Fruit fly (Drosophila melanogaster) whole organism, wandering third instar larva: ENCODE data around the gene Galphaf.
A peak's percentile ranks its signal among the peaks of the same experiment; 100 is the strongest.

Source experiments
- Abd-B ChIP-seq: fragments of >200 bp; optimal IDR thresholded peaks from 2 replicates; lab custom pipeline; 2017; ENCODE audit warnings: missing biosample characterization, missing genetic modification characterization
- CG32264 ChIP-seq: fragments of 200-800 bp; sonication (Bioruptor generic); optimal IDR thresholded peaks from 2 replicates; lab custom pipeline; 2016; ENCODE audit warnings: missing biosample characterization, missing genetic modification characterization
- CG9705 ChIP-seq: fragments of 200-800 bp; sonication (Bioruptor generic); optimal IDR thresholded peaks from 2 replicates; lab custom pipeline; 2018; ENCODE audit warnings: missing biosample characterization, mild to moderate bottlenecking, missing genetic modification characterization
- CrebA ChIP-seq: fragments of 200-800 bp; sonication (Bioruptor generic); optimal IDR thresholded peaks from 2 replicates; lab custom pipeline; 2016; ENCODE audit warnings: missing biosample characterization, mild to moderate bottlenecking, missing genetic modification characterization, borderline replicate concordance
- Dfd ChIP-seq: fragments of >200 bp; optimal IDR thresholded peaks from 2 replicates; lab custom pipeline; 2017; ENCODE audit warnings: missing biosample characterization, missing genetic modification characterization
- Dif ChIP-seq: fragments of 200-275, 200-300 bp; sonication (Bioruptor generic); optimal IDR thresholded peaks from 2 replicates; lab custom pipeline; 2018; ENCODE audit warnings: missing biosample characterization, missing genetic modification characterization; ENCODE audit not compliant: partially characterized antibody
- GATAd ChIP-seq: sonication (Bioruptor generic); optimal IDR thresholded peaks from 2 replicates; lab custom pipeline; 2016; ENCODE audit warnings: missing biosample characterization, missing genetic modification characterization
- HLH106 ChIP-seq: fragments of 200-800 bp; optimal IDR thresholded peaks from 3 replicates; lab custom pipeline; 2019; ENCODE audit warnings: missing biosample characterization, mild to moderate bottlenecking, missing genetic modification characterization, moderate library complexity
- Hnf4 ChIP-seq: fragments of 200-800 bp; sonication (Bioruptor generic); optimal IDR thresholded peaks from 2 replicates; lab custom pipeline; 2016; ENCODE audit warnings: missing biosample characterization, mild to moderate bottlenecking, missing genetic modification characterization
- Hr78 ChIP-seq: fragments of >200 bp; optimal IDR thresholded peaks from 2 replicates; lab custom pipeline; 2017; ENCODE audit warnings: missing biosample characterization, missing genetic modification characterization
- Hr83 ChIP-seq: fragments of 200-300 bp; sonication (Bioruptor generic); optimal IDR thresholded peaks from 2 replicates; lab custom pipeline; 2016; ENCODE audit warnings: missing biosample characterization, mild to moderate bottlenecking, missing genetic modification characterization, moderate library complexity; ENCODE audit not compliant: poor library complexity, severe bottlenecking
- Jra ChIP-seq: sonication (Bioruptor generic); optimal IDR thresholded peaks from 2 replicates; lab custom pipeline; 2016; ENCODE audit warnings: missing biosample characterization, missing genetic modification characterization
- Mio ChIP-seq: sonication (Bioruptor generic); optimal IDR thresholded peaks from 2 replicates; lab custom pipeline; 2016; ENCODE audit warnings: missing biosample characterization, missing genetic modification characterization
- Myc ChIP-seq: fragments of >200 bp; optimal IDR thresholded peaks from 2 replicates; lab custom pipeline; 2017
- N ChIP-seq: fragments of >200 bp; optimal IDR thresholded peaks from 2 replicates; lab custom pipeline; 2018; ENCODE audit warnings: missing biosample characterization, missing external identifiers, missing genetic modification characterization
- OdsH ChIP-seq: fragments of 200-800 bp; sonication (Bioruptor generic); optimal IDR thresholded peaks from 2 replicates; lab custom pipeline; 2016; ENCODE audit warnings: missing biosample characterization, mild to moderate bottlenecking, missing genetic modification characterization
- Rel ChIP-seq, 2 experiments: fragments of 200-800 bp; sonication (Bioruptor generic) in 1 of 2; optimal IDR thresholded peaks; 2 replicates in 1 of 2; 3 replicates in 1 of 2; lab custom pipeline; 2016 to 2019; ENCODE audit warnings: mild to moderate bottlenecking in 2 of 2, missing biosample characterization in 2 of 2, missing genetic modification characterization in 2 of 2, moderate library complexity in 1 of 2
- Sp1 ChIP-seq: fragments of 200-800 bp; sonication (Bioruptor generic); optimal IDR thresholded peaks from 3 replicates; lab custom pipeline; 2019; ENCODE audit warnings: missing biosample characterization, mild to moderate bottlenecking, missing genetic modification characterization, moderate library complexity
- Vsx2 ChIP-seq: fragments of 200-300, 225-300 bp; sonication (Bioruptor generic); optimal IDR thresholded peaks from 2 replicates; lab custom pipeline; 2018; ENCODE audit warnings: missing biosample characterization, missing genetic modification characterization; ENCODE audit not compliant: partially characterized antibody
- br ChIP-seq: fragments of 200-800 bp; sonication (Bioruptor generic); optimal IDR thresholded peaks from 2 replicates; lab custom pipeline; 2016; ENCODE audit warnings: missing biosample characterization, missing genetic modification characterization
- brk ChIP-seq: fragments of 200-800 bp; sonication (Bioruptor generic); optimal IDR thresholded peaks from 2 replicates; lab custom pipeline; 2016; ENCODE audit warnings: missing biosample characterization, mild to moderate bottlenecking, missing genetic modification characterization
- dl ChIP-seq, 2 experiments: fragments of 175-275, 200-275 bp in 1 of 2; fragments of 200-275 bp in 1 of 2; sonication (Bioruptor generic); optimal IDR thresholded peaks; lab custom pipeline; 2018; ENCODE audit warnings: mild to moderate bottlenecking in 2 of 2, missing biosample characterization in 2 of 2, missing genetic modification characterization in 2 of 2, moderate library complexity in 2 of 2; ENCODE audit not compliant: partially characterized antibody in 2 of 2, insufficient read depth in 1 of 2
- dmrt93B ChIP-seq: fragments of 200-800 bp; sonication (Bioruptor generic); optimal IDR thresholded peaks from 2 replicates; lab custom pipeline; 2018; ENCODE audit warnings: missing biosample characterization, mild to moderate bottlenecking, missing genetic modification characterization
- dsf ChIP-seq: sonication (Bioruptor generic); optimal IDR thresholded peaks from 2 replicates; lab custom pipeline; 2016; ENCODE audit warnings: missing biosample characterization, missing genetic modification characterization, borderline replicate concordance
- ey ChIP-seq: fragments of 200-800 bp; sonication (Bioruptor generic); optimal IDR thresholded peaks from 2 replicates; lab custom pipeline; 2016; ENCODE audit warnings: missing biosample characterization, missing genetic modification characterization
- foxo ChIP-seq, 2 experiments: fragments of 200-800 bp; sonication (Bioruptor generic); optimal IDR thresholded peaks; 2 replicates in 1 of 2; 3 replicates in 1 of 2; lab custom pipeline; 2016 to 2017; ENCODE audit warnings: missing biosample characterization in 2 of 2, missing genetic modification characterization in 2 of 2
- fru ChIP-seq: fragments of 200-800 bp; sonication (Bioruptor generic); optimal IDR thresholded peaks from 3 replicates; lab custom pipeline; 2016; ENCODE audit warnings: missing biosample characterization, mild to moderate bottlenecking, missing genetic modification characterization
- h ChIP-seq: fragments of 200-800 bp; sonication (Bioruptor generic); optimal IDR thresholded peaks from 3 replicates; lab custom pipeline; 2016; ENCODE audit warnings: missing biosample characterization, mild to moderate bottlenecking, missing genetic modification characterization
- jim ChIP-seq: fragments of 175-275, 200-325 bp; sonication (Bioruptor generic); optimal IDR thresholded peaks from 2 replicates; lab custom pipeline; 2016; ENCODE audit warnings: missing biosample characterization, mild to moderate bottlenecking, missing genetic modification characterization
- lola ChIP-seq: fragments of >200 bp; optimal IDR thresholded peaks from 2 replicates; lab custom pipeline; 2017; ENCODE audit warnings: missing biosample characterization, missing genetic modification characterization
- pan ChIP-seq: fragments of >200 bp; optimal IDR thresholded peaks from 2 replicates; lab custom pipeline; 2017
- psq ChIP-seq: fragments of 200-800 bp; sonication (Bioruptor generic); optimal IDR thresholded peaks from 3 replicates; lab custom pipeline; 2017; ENCODE audit warnings: missing biosample characterization, mild to moderate bottlenecking, missing genetic modification characterization, moderate library complexity
- rgr ChIP-seq: fragments of 200-800 bp; sonication (Bioruptor generic); optimal IDR thresholded peaks from 3 replicates; lab custom pipeline; 2016; ENCODE audit warnings: missing biosample characterization, mild to moderate bottlenecking, missing genetic modification characterization
- sage ChIP-seq: fragments of 200-800 bp; sonication (Bioruptor generic); optimal IDR thresholded peaks from 2 replicates; lab custom pipeline; 2016; ENCODE audit warnings: missing biosample characterization, mild to moderate bottlenecking, missing genetic modification characterization
- sv ChIP-seq: fragments of 200-800 bp; sonication (Bioruptor generic); optimal IDR thresholded peaks from 3 replicates; lab custom pipeline; 2016; ENCODE audit warnings: missing biosample characterization, missing genetic modification characterization
- tai ChIP-seq: sonication (Bioruptor generic); optimal IDR thresholded peaks from 2 replicates; lab custom pipeline; 2016; ENCODE audit warnings: missing biosample characterization, missing genetic modification characterization
- usp ChIP-seq: fragments of >200 bp; optimal IDR thresholded peaks from 2 replicates; lab custom pipeline; 2017; ENCODE audit warnings: missing biosample characterization, missing genetic modification characterization
- woc ChIP-seq: sonication (Bioruptor generic); optimal IDR thresholded peaks from 2 replicates; lab custom pipeline; 2016; ENCODE audit warnings: missing biosample characterization, mild to moderate bottlenecking, missing genetic modification characterization

The Galphaf gene

dm6 chr3L:16661167-16662109 is 6.3 kb downstream of the Galphaf start, which contains the start of gene Baldspot (continued):
- TF ChIP-seq Abd-B (GFP tag; lab: Kevin White, UChicago) (no peak), Rel (GFP tag; optimal IDR thresholded peaks at IDR 0.05; lab: Kevin White, UChicago) (peak; percentile 46), Rel (tag; optimal IDR thresholded peaks at IDR 0.05; lab: Kevin White, UChicago) (peak; percentile 60), h (GFP tag; lab: Kevin White, UChicago) (peak; percentile 78), psq (GFP tag; lab: Kevin White, UChicago) (no peak), jim (no peak), foxo (GFP tag; optimal IDR thresholded peaks at IDR 0.05; lab: Kevin White, UChicago) (peak in 1 of 2 experiments; percentile 87), OdsH (peak; percentile 25), sage (peak; percentile 37), CrebA (GFP tag; lab: Kevin White, UChicago) (no peak), lola (GFP tag; lab: Kevin White, UChicago) (no peak), dmrt93B (GFP tag; lab: Kevin White, UChicago) (peak; percentile 58), rgr (peak; percentile 18)

- TF ChIP-seq Mio (GFP tag; lab: Kevin White, UChicago) (peak; percentile 14), OdsH (peak; percentile 86), Myc (lab: Kevin White, UChicago) (no peak), dsf (GFP tag; lab: Kevin White, UChicago) (peak; percentile 29), Rel (GFP tag; optimal IDR thresholded peaks at IDR 0.05; lab: Kevin White, UChicago) (peak; percentile 74), Rel (tag; optimal IDR thresholded peaks at IDR 0.05; lab: Kevin White, UChicago) (peak; percentile 68), pan (lab: Kevin White, UChicago) (no peak), Sp1 (GFP tag; lab: Kevin White, UChicago) (peak; percentile 93), N (GFP tag; lab: Kevin White, UChicago) (peak; percentile 10), usp (no peak), dl (GFP tag; optimal IDR thresholded peaks at IDR 0.05; lab: Kevin White, UChicago; ENCODE audit: insufficient read depth in 1 of 2, partially characterized antibody in 2 of 2) (peak in 1 of 2 experiments; percentile 4), ey (GFP tag; lab: Kevin White, UChicago) (peak; percentile 86), sage (peak; percentile 43), Hr78 (GFP tag; lab: Kevin White, UChicago) (no peak), lola (GFP tag; lab: Kevin White, UChicago) (no peak), tai (peak; percentile 57), CG9705 (GFP tag; lab: Kevin White, UChicago) (peak; percentile 80), fru (GFP tag; lab: Kevin White, UChicago) (peak; percentile 90), Dif (GFP tag; lab: Kevin White, UChicago) (peak; percentile 19), woc (GFP tag; lab: Kevin White, UChicago) (peak; percentile 80), Hnf4 (GFP tag; lab: Kevin White, UChicago) (peak; percentile 82), psq (GFP tag; lab: Kevin White, UChicago) (peak; percentile 89), Dfd (GFP tag; lab: Kevin White, UChicago) (no peak), h (GFP tag; lab: Kevin White, UChicago) (peak; percentile 89), CG32264 (GFP tag; lab: Kevin White, UChicago) (peak; percentile 83), br (GFP tag; lab: Kevin White, UChicago) (peak; percentile 84), HLH106 (peak; percentile 92), GATAd (GFP tag; lab: Kevin White, UChicago) (no peak), dmrt93B (GFP tag; lab: Kevin White, UChicago) (peak; percentile 93), foxo (GFP tag; optimal IDR thresholded peaks at IDR 0.05; lab: Kevin White, UChicago) (peak; percentile 52 to 94), Abd-B (GFP tag; lab: Kevin White, UChicago) (no peak), CrebA (GFP tag; lab: Kevin White, UChicago) (peak; percentile 62), sv (GFP tag; lab: Kevin White, UChicago) (peak; percentile 95), Vsx2 (no peak), Jra (GFP tag; lab: Kevin White, UChicago) (peak; percentile 58), brk (GFP tag; lab: Kevin White, UChicago) (peak; percentile 69), rgr (peak; percentile 89), Hr83 (peak; percentile 50), jim (no peak)
These were observed 7.5 kb downstream of the Galphaf start for dm6 chr3L:16659959-16660870.
